Worm (Caenorhabditis elegans): ENCODE measurements around the gene clec-122.
A peak's percentile ranks its signal among the peaks of the same experiment; 100 is the strongest.

clec-122 gene

ce11 chrII:3105765-3106164, at the start of gene clec-122:
TSS of gene clec-122 (plus strand) at chrII:3106065.
- TF ChIP-seq hif-1 (tag; optimal IDR thresholded peaks at IDR 0.05) = no peak
- TF ChIP-seq ztf-11 (tag; optimal IDR thresholded peaks at IDR 0.05) = no peak

DNA sequence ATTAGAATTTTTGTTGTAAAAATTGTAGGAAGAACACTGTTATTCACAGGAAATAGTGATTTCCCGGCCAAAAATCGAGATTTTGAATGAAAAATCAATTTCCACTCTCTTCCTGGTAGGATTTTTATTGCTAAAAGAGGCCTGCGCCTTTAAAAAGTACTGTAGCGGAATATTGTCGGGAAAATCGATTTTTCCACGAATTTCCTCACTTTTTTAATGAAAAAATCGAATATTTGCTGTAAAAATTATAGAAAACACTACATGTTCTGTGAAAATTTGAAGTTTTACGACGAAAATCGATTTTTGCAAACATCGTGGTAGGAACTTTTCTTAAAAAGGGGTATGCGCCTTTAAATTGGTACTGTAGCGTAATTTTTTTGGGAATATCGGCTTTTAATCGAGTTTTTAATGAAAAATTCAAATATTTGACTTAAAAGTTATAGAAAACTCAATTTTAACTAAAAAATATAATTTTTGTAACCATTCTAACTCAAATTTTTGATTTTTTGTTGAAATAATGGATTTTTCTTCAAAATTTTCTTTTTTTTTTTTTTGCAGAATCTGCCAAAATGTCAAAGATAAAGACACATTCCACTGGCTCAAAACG, 49.5 kb upstream of the clec-122 start, which contains the start of gene lin-8:
Gene lin-8 (plus strand): TSS at position 557 of the 607 bp plus-strand sequence.
- TF ChIP-seq F49E8.2 (tag; optimal IDR thresholded peaks at IDR 0.05; ENCODE audit: borderline replicate concordance) (peak; percentile 59), nhr-48 (tag; optimal IDR thresholded peaks at IDR 0.05) (no peak)

DNA sequence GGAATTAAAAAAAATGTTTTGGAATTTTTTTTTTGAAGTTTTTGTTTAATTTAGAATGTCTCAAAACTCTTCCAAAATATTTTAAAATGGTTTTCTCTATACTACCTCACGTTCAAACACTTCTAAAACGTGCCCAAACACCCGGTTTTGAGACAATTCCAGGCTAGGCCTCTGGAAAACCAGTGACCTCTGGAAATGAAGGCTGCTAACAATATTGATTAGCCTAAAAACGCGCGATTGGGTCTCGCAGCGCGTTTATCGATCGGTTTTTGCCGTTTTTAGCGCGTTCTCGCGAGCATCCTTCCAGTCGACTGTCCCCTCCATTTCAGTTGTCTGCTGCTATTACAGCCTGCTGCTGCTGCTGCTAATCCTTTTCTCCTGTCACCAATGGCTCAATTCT, 45.1 kb upstream of the clec-122 start, which contains the start of gene Y25C1A.6:
Gene Y25C1A.6 (plus strand): TSS at position 301 of the 400 bp plus-strand sequence.
- TF ChIP-seq aly-2 (tag; optimal IDR thresholded peaks at IDR 0.05) (no peak), T20F7.1 (GFP tag; optimal IDR thresholded peaks at IDR 0.05) (no peak), madf-5 (GFP tag; IDR thresholded peaks at IDR 0.05) (no peak), fkh-10 (GFP tag; optimal IDR thresholded peaks at IDR 0.05) (no peak), skn-1 (tag; optimal IDR thresholded peaks at IDR 0.05) (no peak), php-3 (GFP tag; IDR thresholded peaks at IDR 0.05) (no peak)

DNA sequence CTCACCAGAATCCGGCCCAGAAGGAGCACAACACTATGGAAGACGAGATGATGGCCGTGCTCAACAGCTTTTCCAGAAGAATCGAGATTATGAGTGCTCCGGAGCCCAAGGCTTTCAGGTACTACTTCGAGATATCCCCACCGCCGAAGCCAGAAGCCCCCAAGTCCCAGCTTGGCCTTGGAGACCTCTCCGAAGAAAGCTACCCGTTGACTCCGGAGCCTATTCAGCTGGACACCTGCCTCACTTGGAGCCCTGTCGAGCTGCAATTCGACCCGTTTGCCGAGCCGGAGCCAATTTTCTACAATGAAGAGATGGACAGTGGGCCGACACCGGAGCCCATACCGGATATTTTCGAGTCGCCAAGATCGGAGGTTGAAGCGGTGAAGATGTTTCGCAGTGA, 44.3 kb upstream of the clec-122 start:
- peak; percentile 19 for TF ChIP-seq sdz-12 (GFP tag; optimal IDR thresholded peaks at IDR 0.05)
- no peak for TF ChIP-seq mes-2 (tag; optimal IDR thresholded peaks at IDR 0.05; ENCODE audit: poor library complexity, severe bottlenecking)
- TF ChIP-seq set-16 (GFP tag; IDR thresholded peaks at IDR 0.05) = peak; percentile 83

DNA sequence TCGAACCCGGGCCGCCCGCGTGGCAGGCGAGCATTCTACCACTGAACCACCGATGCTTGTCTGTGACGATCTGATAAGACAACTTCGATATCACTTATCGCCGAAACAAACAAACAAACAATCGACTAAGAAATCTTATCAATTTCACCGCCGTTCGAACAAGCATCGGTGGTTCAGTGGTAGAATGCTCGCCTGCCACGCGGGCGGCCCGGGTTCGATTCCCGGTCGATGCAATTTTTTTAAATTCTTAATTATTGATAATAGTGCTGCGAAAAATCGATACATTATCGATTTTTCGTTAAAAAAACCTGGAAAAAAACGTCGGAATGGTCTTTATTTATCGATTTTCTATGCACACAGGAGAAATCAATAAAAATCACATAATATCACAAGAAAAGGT, 43.6 kb upstream of the clec-122 start:
- TF ChIP-seq spr-1 (tag; optimal IDR thresholded peaks at IDR 0.05) (no peak), F49E8.2 (tag; optimal IDR thresholded peaks at IDR 0.05; ENCODE audit: borderline replicate concordance) (peak; percentile 15), duxl-1 (tag; optimal IDR thresholded peaks at IDR 0.05; ENCODE audit: poor library complexity) (peak; percentile 72), snpc-4 (tag; optimal IDR thresholded peaks at IDR 0.05) (no peak), aly-2 (tag; optimal IDR thresholded peaks at IDR 0.05) (no peak), lin-1 (GFP tag; IDR thresholded peaks at IDR 0.05) (peak; percentile 83), ZK337.2 (GFP tag; IDR thresholded peaks at IDR 0.05) (no peak), nhr-11 (tag; optimal IDR thresholded peaks at IDR 0.05) (no peak), snpc-1.2 (GFP tag; IDR thresholded peaks at IDR 0.05) (peak; percentile 74), Y48G9A.11 (GFP tag; IDR thresholded peaks at IDR 0.05) (peak; percentile 78), F10B5.3 (tag; optimal IDR thresholded peaks at IDR 0.05) (no peak), nhr-42 (GFP tag; IDR thresholded peaks at IDR 0.05) (peak; percentile 72; the same call in 1 of the 2 replicates), unc-39 (tag; optimal IDR thresholded peaks at IDR 0.05) (no peak), nhr-10 (tag; optimal IDR thresholded peaks at IDR 0.05) (no peak), ZK546.5 (tag; optimal IDR thresholded peaks at IDR 0.05) (no peak), lin-38 (GFP tag; IDR thresholded peaks at IDR 0.05) (peak; percentile 78), madf-5 (GFP tag; IDR thresholded peaks at IDR 0.05) (peak; percentile 68 to 84; a peak in 2 of 4 replicates), mep-1 (tag; optimal IDR thresholded peaks at IDR 0.05) (peak; percentile 59), nhr-77 (tag; optimal IDR thresholded peaks at IDR 0.05) (no peak), zag-1 (tag; optimal IDR thresholded peaks at IDR 0.05) (no peak), Y5F2A.4 (GFP tag; optimal IDR thresholded peaks at IDR 0.05) (no peak), egl-27 (tag; optimal IDR thresholded peaks at IDR 0.05) (no peak), cey-2 (tag; optimal IDR thresholded peaks at IDR 0.05; ENCODE audit: borderline replicate concordance, insufficient read depth) (no peak), saeg-2 (GFP tag; IDR thresholded peaks at IDR 0.05) (0 out of 2 replicates have a peak, but pooled peaks have one; percentile 39), ceh-62 (tag; optimal IDR thresholded peaks at IDR 0.05) (no peak), fkh-10 (GFP tag; optimal IDR thresholded peaks at IDR 0.05) (no peak), zip-11 (GFP tag; IDR thresholded peaks at IDR 0.05) (no peak), lsy-2 (tag; optimal IDR thresholded peaks at IDR 0.05) (peak in 1 of 2 experiments; percentile 56), pha-4 (GFP tag; IDR thresholded peaks at IDR 0.05) (peak; percentile 75; the same call in 1 of the 2 replicates), pha-4 (tag; optimal IDR thresholded peaks at IDR 0.05) (no peak), ama-1 (optimal IDR thresholded peaks at IDR 0.05) (no peak), ceh-44 (GFP tag; IDR thresholded peaks at IDR 0.05) (peak; percentile 74; the same call in 1 of the 2 replicates), lir-3 (tag; optimal IDR thresholded peaks at IDR 0.05) (peak; percentile 19), nhr-111 (GFP tag; optimal IDR thresholded peaks at IDR 0.05) (no peak)

Measured in whole organism, L4 larva.